Worm (Caenorhabditis elegans) whole organism, late embryonic: ENCODE data around the gene msp-55.
A peak's percentile ranks its signal among the peaks of the same experiment; 100 is the strongest.

Experiments
- Y22D7AL.16 ChIP-seq: sonication (generic microtip); optimal IDR thresholded peaks from 2 replicates; lab custom pipeline; 2016; ENCODE audit warnings: missing genetic modification characterization, missing compliant biosample characterization
- ceh-48 ChIP-seq: sonication (generic microtip); optimal IDR thresholded peaks from 2 replicates; lab custom pipeline; 2016; ENCODE audit warnings: missing genetic modification characterization, inconsistent platforms, missing compliant biosample characterization
- elt-2 ChIP-seq: sonication (generic microtip); optimal IDR thresholded peaks from 2 replicates; lab custom pipeline; 2016; ENCODE audit warnings: missing genetic modification reagents, missing genetic modification characterization, missing compliant biosample characterization
- fkh-10 ChIP-seq: fragments of 150-350 bp; optimal IDR thresholded peaks from 2 replicates; lab custom pipeline; 2014; ENCODE audit warnings: missing biosample characterization, missing genetic modification reagents, missing genetic modification characterization
- hlh-8 ChIP-seq: sonication (generic microtip); optimal IDR thresholded peaks from 2 replicates; lab custom pipeline; 2016; ENCODE audit warnings: missing genotype, missing genetic modification characterization, missing compliant biosample characterization
- nhr-11 ChIP-seq: fragments of 150-350 bp; optimal IDR thresholded peaks from 2 replicates; lab custom pipeline; 2014; ENCODE audit warnings: missing biosample characterization, missing genetic modification characterization
- sox-4 ChIP-seq: sonication (generic microtip); optimal IDR thresholded peaks from 2 replicates; lab custom pipeline; 2017; ENCODE audit warnings: mild to moderate bottlenecking, missing genetic modification characterization, inconsistent platforms, missing compliant biosample characterization
- tbx-2 ChIP-seq: sonication (generic microtip); optimal IDR thresholded peaks from 2 replicates; lab custom pipeline; 2016; ENCODE audit warnings: missing genetic modification characterization, missing compliant biosample characterization

DNA sequence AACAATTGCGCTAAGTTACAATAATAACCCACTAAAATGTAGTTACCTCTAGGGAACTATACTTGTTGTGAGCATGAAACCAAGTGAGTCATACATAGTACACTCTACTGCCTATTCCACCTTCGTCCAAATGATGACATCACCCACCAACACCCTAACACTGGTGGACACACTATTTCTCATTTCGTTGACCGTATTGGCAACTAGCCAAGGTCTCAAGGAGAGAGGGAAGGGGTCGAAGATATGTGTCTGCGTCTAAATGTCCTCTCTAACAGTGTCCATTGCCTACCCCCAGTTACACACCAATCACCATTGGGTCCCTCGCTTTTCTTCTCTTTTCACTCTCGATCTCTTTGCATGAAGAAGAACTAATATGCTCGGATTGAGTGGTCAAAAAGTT is 22.1 kb upstream of the msp-55 start:
- TF ChIP-seq ceh-48 (tag; lab: Kevin White, UChicago) (no peak), tbx-2 (tag; lab: Kevin White, UChicago) (peak; percentile 26), sox-4 (no peak), fkh-10 (GFP tag; lab: Kevin White, UChicago) (no peak), elt-2 (tag; lab: Kevin White, UChicago) (no peak), Y22D7AL.16 (peak; percentile 16), hlh-8 (tag; lab: Kevin White, UChicago) (no peak), nhr-11 (tag; lab: Kevin White, UChicago) (no peak)
